Fruit fly (Drosophila melanogaster) whole organism, embryonic: ENCODE results near the gene CIA30.
A peak's percentile ranks its signal among the peaks of the same experiment; 100 is the strongest.

ENCODE experiments used
- Atf3 ChIP-seq: fragments of 200-800 bp; sonication (Bioruptor generic); optimal IDR thresholded peaks from 3 replicates; lab custom pipeline; 2016; ENCODE audit warnings: missing biosample characterization, missing genetic modification characterization
- Awh ChIP-seq: fragments of 200-800 bp; sonication (Bioruptor generic); IDR thresholded peaks from 2 replicates; pipeline ENCODE4, ENCODE4 v1.3.6; 2022; ENCODE audit warnings: missing biosample characterization, missing genetic modification characterization
- BEAF-32 ChIP-seq: fragments of 200-800 bp; sonication (Bioruptor generic); optimal IDR thresholded peaks from 3 replicates; lab custom pipeline; 2017; ENCODE audit warnings: missing biosample characterization, missing genetic modification characterization, mild to moderate bottlenecking, moderate library complexity, missing genetic modification reagents
- Bdp1 ChIP-seq: fragments of 200-800 bp; sonication (Bioruptor generic); optimal IDR thresholded peaks from 3 replicates; lab custom pipeline; 2016; ENCODE audit warnings: missing biosample characterization, missing genetic modification characterization
- Blimp-1 ChIP-seq: fragments of 200-800 bp; sonication (Bioruptor generic); optimal IDR thresholded peaks from 3 replicates; lab custom pipeline; 2018; ENCODE audit warnings: missing biosample characterization, missing genetic modification characterization, mild to moderate bottlenecking, moderate library complexity, missing genetic modification reagents
- CG1024 ChIP-seq: fragments of 200-800 bp; sonication (Bioruptor generic); IDR thresholded peaks from 2 replicates; pipeline ENCODE4 v1.3.6; 2022; ENCODE audit warnings: missing biosample characterization, missing genetic modification characterization
- CG10366 ChIP-seq: fragments of 200-800 bp; sonication (Bioruptor generic); IDR thresholded peaks from 2 replicates; pipeline ENCODE4 v1.3.6; 2022; ENCODE audit warnings: missing biosample characterization, missing genetic modification characterization
- CG14050 ChIP-seq: fragments of 200-800 bp; sonication (Bioruptor generic); IDR thresholded peaks from 3 replicates; pipeline ENCODE4 v1.3.6; 2022; ENCODE audit warnings: missing biosample characterization, missing genetic modification characterization
- CG14710 ChIP-seq: fragments of 200-800 bp; sonication (Bioruptor generic); optimal IDR thresholded peaks from 3 replicates; lab custom pipeline; 2019; ENCODE audit warnings: missing biosample characterization, mild to moderate bottlenecking, missing genetic modification characterization, moderate library complexity
- CG15601 ChIP-seq: fragments of 200-800 bp; sonication (Bioruptor generic); optimal IDR thresholded peaks from 3 replicates; lab custom pipeline; 2019; ENCODE audit warnings: missing biosample characterization, mild to moderate bottlenecking, missing genetic modification characterization, moderate library complexity
- CG1647 ChIP-seq: fragments of 200-800 bp; sonication (Bioruptor generic); optimal IDR thresholded peaks from 3 replicates; lab custom pipeline; 2016; ENCODE audit warnings: missing biosample characterization, missing genetic modification characterization
- CG2678 ChIP-seq: fragments of 200-800 bp; sonication (Bioruptor generic); optimal IDR thresholded peaks from 3 replicates; lab custom pipeline; 2019; ENCODE audit warnings: missing biosample characterization, mild to moderate bottlenecking, missing genetic modification characterization, moderate library complexity
- CG31388 ChIP-seq: fragments of 200-800 bp; sonication (Bioruptor generic); optimal IDR thresholded peaks from 2 replicates; lab custom pipeline; 2016; ENCODE audit warnings: missing biosample characterization, missing genetic modification characterization
- CG3281 ChIP-seq: fragments of 200-800 bp; sonication (Bioruptor generic); optimal IDR thresholded peaks from 3 replicates; lab custom pipeline; 2017; ENCODE audit warnings: missing biosample characterization, mild to moderate bottlenecking, missing genetic modification characterization
- CG33213 ChIP-seq: fragments of 200-800 bp; sonication (Bioruptor generic); optimal IDR thresholded peaks from 3 replicates; lab custom pipeline; 2016; ENCODE audit warnings: missing biosample characterization, missing genetic modification characterization
- CG34224 ChIP-seq: fragments of 200-800 bp; sonication (Bioruptor generic); IDR thresholded peaks from 3 replicates; pipeline ENCODE4 v1.3.6; 2022; ENCODE audit warnings: missing biosample characterization, missing genetic modification characterization; ENCODE audit not compliant: partially characterized antibody
- CG7928 ChIP-seq: fragments of 200-800 bp; sonication (Bioruptor generic); optimal IDR thresholded peaks from 2 replicates; lab custom pipeline; 2017; ENCODE audit warnings: missing biosample characterization, mild to moderate bottlenecking, missing genetic modification characterization
- CG7963 ChIP-seq: fragments of 200-800 bp; sonication (Bioruptor generic); IDR thresholded peaks from 3 replicates; pipeline ENCODE4 v1.3.6; 2022; ENCODE audit warnings: missing biosample characterization, missing genetic modification characterization; ENCODE audit not compliant: partially characterized antibody
- CG8359 ChIP-seq: fragments of 200-800 bp; sonication (Bioruptor generic); optimal IDR thresholded peaks from 2 replicates; lab custom pipeline; 2017; ENCODE audit warnings: missing biosample characterization, mild to moderate bottlenecking, missing genetic modification characterization, borderline replicate concordance
- CG9876 ChIP-seq: fragments of 200-800 bp; sonication (Bioruptor generic); optimal IDR thresholded peaks from 2 replicates; lab custom pipeline; 2016; ENCODE audit warnings: missing biosample characterization, missing genetic modification characterization
- CrebB ChIP-seq: fragments of 200-800 bp; sonication (Bioruptor generic); optimal IDR thresholded peaks from 3 replicates; lab custom pipeline; 2018; ENCODE audit warnings: missing biosample characterization, mild to moderate bottlenecking, missing genetic modification characterization
- Dek ChIP-seq: fragments of 200-800 bp; sonication (Bioruptor generic); optimal IDR thresholded peaks from 3 replicates; lab custom pipeline; 2019; ENCODE audit warnings: missing biosample characterization, mild to moderate bottlenecking, missing genetic modification characterization, moderate library complexity
- Dfd ChIP-seq, 2 experiments: fragments of >200 bp; optimal IDR thresholded peaks; 2 replicates each; lab custom pipeline; 2017; ENCODE audit warnings: missing biosample characterization in 2 of 2, missing genetic modification characterization in 2 of 2
- Ets97D ChIP-seq: fragments of 200-800 bp; sonication (Bioruptor generic); optimal IDR thresholded peaks from 3 replicates; lab custom pipeline; 2016; ENCODE audit warnings: missing biosample characterization, missing genetic modification characterization
- H15 ChIP-seq: fragments of 200-800 bp; sonication (Bioruptor generic); IDR thresholded peaks from 3 replicates; pipeline ENCODE4 v1.3.6; 2022; ENCODE audit warnings: missing biosample characterization, missing genetic modification characterization
- HmgZ ChIP-seq: fragments of 200-800 bp; sonication (Bioruptor generic); optimal IDR thresholded peaks from 2 replicates; lab custom pipeline; 2018; ENCODE audit warnings: missing biosample characterization, mild to moderate bottlenecking, missing genetic modification characterization
- Hr3 ChIP-seq: fragments of 200-800 bp; sonication (Bioruptor generic); optimal IDR thresholded peaks from 3 replicates; lab custom pipeline; 2016; ENCODE audit warnings: missing biosample characterization, missing genetic modification characterization
- Mad ChIP-seq: fragments of 200-800 bp; sonication (Bioruptor generic); optimal IDR thresholded peaks from 2 replicates; lab custom pipeline; 2016; ENCODE audit warnings: missing biosample characterization, missing genetic modification characterization
- Trl ChIP-seq, 3 experiments: fragments of >200 bp in 2 of 3; fragments of 200-800 bp in 1 of 3; sonication (Bioruptor generic) in 1 of 3; optimal IDR thresholded peaks; 2 replicates in 1 of 3; 3 replicates in 2 of 3; lab custom pipeline; 2016 to 2017; ENCODE audit warnings: missing biosample characterization in 1 of 3, missing genetic modification characterization in 1 of 3
- Xrp1 ChIP-seq: fragments of 200-800 bp; sonication (Bioruptor generic); IDR thresholded peaks from 2 replicates; pipeline ENCODE4 v1.3.6; 2022; ENCODE audit warnings: missing biosample characterization, missing genetic modification characterization
- YL-1 ChIP-seq: fragments of 200-800 bp; sonication (Bioruptor generic); optimal IDR thresholded peaks from 3 replicates; lab custom pipeline; 2017; ENCODE audit warnings: missing biosample characterization, mild to moderate bottlenecking, missing genetic modification characterization
- cato ChIP-seq: fragments of 200-800 bp; sonication (Bioruptor generic); optimal IDR thresholded peaks from 2 replicates; lab custom pipeline; 2016; ENCODE audit warnings: missing biosample characterization, missing genetic modification characterization, borderline replicate concordance
- chif ChIP-seq, 2 experiments: fragments of 200-800 bp; sonication (Bioruptor generic); optimal IDR thresholded peaks; 3 replicates each; lab custom pipeline; 2016; ENCODE audit warnings: missing biosample characterization in 2 of 2, missing genetic modification characterization in 2 of 2
- corto ChIP-seq: fragments of 200-800 bp; sonication (Bioruptor generic); optimal IDR thresholded peaks from 2 replicates; lab custom pipeline; 2016; ENCODE audit warnings: missing biosample characterization, mild to moderate bottlenecking, missing genetic modification characterization, moderate library complexity
- cwo ChIP-seq: fragments of 200-800 bp; sonication (Bioruptor generic); optimal IDR thresholded peaks from 3 replicates; lab custom pipeline; 2017; ENCODE audit warnings: missing biosample characterization, missing genetic modification characterization, mild to moderate bottlenecking, moderate library complexity, missing genetic modification reagents
- fru ChIP-seq: fragments of >200 bp; optimal IDR thresholded peaks from 2 replicates; lab custom pipeline; 2017
- fu2 ChIP-seq: fragments of 200-800 bp; sonication (Bioruptor generic); optimal IDR thresholded peaks from 2 replicates; lab custom pipeline; 2016; ENCODE audit warnings: missing biosample characterization, missing genetic modification characterization
- gsb ChIP-seq: fragments of 200-800 bp; sonication (Bioruptor generic); IDR thresholded peaks from 2 replicates; pipeline ENCODE4 v1.3.6; 2022; ENCODE audit warnings: missing biosample characterization, missing genetic modification characterization
- insv ChIP-seq, 2 experiments: fragments of 200-800 bp; sonication (Bioruptor generic); optimal IDR thresholded peaks; 3 replicates each; lab custom pipeline; 2016 to 2018; ENCODE audit warnings: missing biosample characterization in 2 of 2, missing genetic modification characterization in 2 of 2
- mld ChIP-seq: fragments of 200-800 bp; sonication (Bioruptor generic); IDR thresholded peaks from 3 replicates; pipeline ENCODE4 v1.3.6; 2022; ENCODE audit warnings: missing biosample characterization, missing genetic modification characterization; ENCODE audit not compliant: partially characterized antibody
- otp ChIP-seq: fragments of 200-800 bp; sonication (Bioruptor generic); IDR thresholded peaks from 3 replicates; pipeline ENCODE4, ENCODE4 v1.3.6; 2022; ENCODE audit warnings: missing biosample characterization, missing genetic modification characterization
- pho ChIP-seq: fragments of 200-800 bp; sonication (Bioruptor generic); optimal IDR thresholded peaks from 2 replicates; lab custom pipeline; 2016; ENCODE audit warnings: missing biosample characterization, missing genetic modification characterization
- sc ChIP-seq, 3 experiments: fragments of >200 bp in 2 of 3; fragments of 200-800 bp in 1 of 3; sonication (Bioruptor generic) in 1 of 3; optimal IDR thresholded peaks; 2 replicates in 2 of 3; 3 replicates in 1 of 3; lab custom pipeline; 2017; ENCODE audit warnings: mild to moderate bottlenecking in 1 of 3, missing biosample characterization in 1 of 3, missing genetic modification characterization in 1 of 3, missing genetic modification reagents in 1 of 3
- sisA ChIP-seq: fragments of 200-800 bp; sonication (Bioruptor generic); IDR thresholded peaks from 2 replicates; pipeline ENCODE4 v1.3.6; 2022; ENCODE audit warnings: missing biosample characterization, missing genetic modification characterization
- sug ChIP-seq: fragments of 200-800 bp; optimal IDR thresholded peaks from 2 replicates; lab custom pipeline; 2019; ENCODE audit warnings: missing biosample characterization, mild to moderate bottlenecking, missing genetic modification characterization, moderate library complexity
- tio ChIP-seq: fragments of 200-800 bp; sonication (Bioruptor generic); optimal IDR thresholded peaks from 2 replicates; lab custom pipeline; 2017; ENCODE audit warnings: missing biosample characterization, missing genetic modification characterization, inconsistent platforms
- trh ChIP-seq: fragments of 200-800 bp; sonication (Bioruptor generic); optimal IDR thresholded peaks from 2 replicates; lab custom pipeline; 2016; ENCODE audit warnings: missing biosample characterization, missing genetic modification characterization
- tup ChIP-seq: fragments of 200-800 bp; sonication (Bioruptor generic); optimal IDR thresholded peaks from 2 replicates; lab custom pipeline; 2016; ENCODE audit warnings: missing biosample characterization, mild to moderate bottlenecking, missing genetic modification characterization, moderate library complexity
- unpg ChIP-seq: fragments of 200-800 bp; sonication (Bioruptor generic); optimal IDR thresholded peaks from 3 replicates; lab custom pipeline; 2018; ENCODE audit warnings: missing biosample characterization, mild to moderate bottlenecking, missing genetic modification characterization, moderate library complexity

Gene CIA30

DNA sequence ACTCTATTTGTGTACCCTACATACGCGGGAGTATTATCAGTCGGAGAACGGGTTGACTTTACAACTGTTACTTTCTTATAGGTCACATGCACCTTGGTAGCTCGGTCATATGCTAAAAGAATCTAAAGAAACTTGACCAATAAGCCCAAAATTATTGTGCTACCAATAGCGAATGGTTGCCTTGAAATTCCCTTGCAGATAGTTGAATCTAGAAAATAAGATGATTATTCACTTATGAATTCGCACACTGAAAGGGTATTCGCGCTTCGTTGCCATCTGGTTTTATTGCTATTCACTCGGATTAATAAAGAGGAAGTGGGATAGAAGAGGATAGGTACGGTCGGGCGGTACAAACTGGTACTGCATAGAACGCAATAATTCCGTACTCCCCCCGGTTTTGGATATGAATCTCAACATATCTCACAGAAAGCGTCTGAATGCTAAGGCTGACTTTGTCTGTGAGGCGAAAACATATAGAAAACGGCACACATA lies 37.1 kb downstream of the CIA30 start (continued):
- TF ChIP-seq CG34224 (GFP tag; lab: Robert Waterston, UW) (no peak), CG31388 (no peak), Trl (optimal IDR thresholded peaks at IDR 0.05; lab: Kevin White, UChicago) (no peak), Trl (GFP tag; optimal IDR thresholded peaks at IDR 0.05; lab: Kevin White, UChicago) (peak; percentile 40), fu2 (GFP tag; lab: Kevin White, UChicago) (peak; percentile 85), CG14050 (peak; percentile 63; the same call in 2 of the 3 replicates), Bdp1 (GFP tag; lab: Kevin White, UChicago) (peak; percentile 54), CG1024 (no peak), Dek (peak; percentile 71), sisA (GFP tag; lab: Robert Waterston, UW) (peak; percentile 77; the same call in 1 of the 2 replicates), CG9876 (GFP tag; lab: Kevin White, UChicago) (no peak), Hr3 (GFP tag; lab: Kevin White, UChicago) (peak; percentile 61), Blimp-1 (GFP tag; lab: Kevin White, UChicago) (peak; percentile 37), BEAF-32 (GFP tag; lab: Kevin White, UChicago) (no peak), cato (GFP tag; lab: Kevin White, UChicago) (peak; percentile 4), unpg (GFP tag; lab: Kevin White, UChicago) (peak; percentile 53), sc (optimal IDR thresholded peaks at IDR 0.05; lab: Kevin White, UChicago) (no peak), sc (GFP tag; optimal IDR thresholded peaks at IDR 0.05; lab: Kevin White, UChicago) (peak; percentile 20), CG2678 (tag; lab: Kevin White, UChicago) (peak; percentile 84), gsb (GFP tag; lab: Robert Waterston, UW) (peak; percentile 74), YL-1 (GFP tag; lab: Kevin White, UChicago) (no peak), CG7963 (GFP tag; lab: Robert Waterston, UW) (no peak), trh (GFP tag; lab: Kevin White, UChicago) (peak; percentile 27), corto (no peak), CG1647 (GFP tag; lab: Kevin White, UChicago) (peak; percentile 57), tio (GFP tag; lab: Kevin White, UChicago) (peak; percentile 67), CG3281 (GFP tag; lab: Kevin White, UChicago) (peak; percentile 77), H15 (peak; percentile 61; the same call in 2 of the 3 replicates), tup (GFP tag; lab: Kevin White, UChicago) (no peak), sug (peak; percentile 40), pho (GFP tag; lab: Kevin White, UChicago) (peak; percentile 86), fru (lab: Kevin White, UChicago) (no peak), CG33213 (peak; percentile 52), Xrp1 (peak; percentile 62), HmgZ (tag; lab: Kevin White, UChicago) (peak; percentile 87), cwo (GFP tag; lab: Kevin White, UChicago) (peak; percentile 76), Awh (GFP tag; lab: Robert Waterston, UW) (no peak), CG10366 (GFP tag; lab: Robert Waterston, UW) (peak; percentile 66), otp (GFP tag; lab: Robert Waterston, UW) (0 out of 3 replicates have a peak, but pooled peaks have one; percentile 30), Atf3 (peak; percentile 42), mld (GFP tag; lab: Robert Waterston, UW) (no peak), Mad (GFP tag; lab: Kevin White, UChicago) (peak; percentile 21), chif (GFP tag; optimal IDR thresholded peaks at IDR 0.05; lab: Kevin White, UChicago) (peak; percentile 48 to 72), Ets97D (GFP tag; lab: Kevin White, UChicago) (peak; percentile 31), CrebB (tag; lab: Kevin White, UChicago) (peak; percentile 70), CG14710 (tag; lab: Kevin White, UChicago) (no peak), Dfd (GFP tag; optimal IDR thresholded peaks at IDR 0.05; lab: Kevin White, UChicago) (no peak), insv (GFP tag; optimal IDR thresholded peaks at IDR 0.05; lab: Kevin White, UChicago) (no peak), CG8359 (GFP tag; lab: Kevin White, UChicago) (no peak), CG7928 (GFP tag; lab: Kevin White, UChicago) (peak; percentile 11), CG15601 (tag; lab: Kevin White, UChicago) (peak; percentile 18)
